Worm (Caenorhabditis elegans) whole organism, young adult: Measurements from ENCODE around the gene dmd-7.

Source experiments
- B0336.3 ChIP-seq: fragments of 200-800 bp; sonication (Bioruptor generic); IDR thresholded peaks from 2 replicates; pipeline ENCODE4 v1.3.6; 2022; ENCODE audit warnings: missing genetic modification characterization, missing compliant biosample characterization
- C17E4.6 ChIP-seq: fragments of 200-800 bp; sonication (Bioruptor generic); IDR thresholded peaks from 2 replicates; pipeline ENCODE4 v1.3.6; 2022; ENCODE audit warnings: missing genetic modification reagents, missing genetic modification characterization, missing compliant biosample characterization
- F22D6.2 ChIP-seq: sonication (generic microtip); optimal IDR thresholded peaks from 2 replicates; lab custom pipeline; 2016; ENCODE audit warnings: mild to moderate bottlenecking, missing genetic modification characterization, missing compliant biosample characterization
- F49E8.2 ChIP-seq: sonication (generic microtip); optimal IDR thresholded peaks from 3 replicates; lab custom pipeline; 2017; ENCODE audit warnings: missing genetic modification characterization, mild to moderate bottlenecking, missing compliant biosample characterization, antibody characterized with exemption, moderate library complexity; ENCODE audit not compliant: insufficient read depth
- K11D2.4 ChIP-seq: fragments of 200-800 bp; sonication (Bioruptor generic); IDR thresholded peaks from 2 replicates; pipeline ENCODE4 v1.3.6; 2022; ENCODE audit warnings: missing genetic modification reagents, missing genetic modification characterization, missing compliant biosample characterization
- Y67H2A.10 ChIP-seq: fragments of 200-800 bp; sonication (Bioruptor generic); conservative IDR thresholded peaks from 2 replicates; pipeline ENCODE4 v1.3.6; 2022; ENCODE audit warnings: missing genetic modification reagents, missing genetic modification characterization, missing compliant biosample characterization
- ZK185.1 ChIP-seq: sonication (generic microtip); optimal IDR thresholded peaks from 2 replicates; lab custom pipeline; 2016; ENCODE audit warnings: mild to moderate bottlenecking, missing genetic modification characterization, missing compliant biosample characterization; ENCODE audit not compliant: poor library complexity, severe bottlenecking
- atf-7 ChIP-seq: sonication (generic microtip); optimal IDR thresholded peaks from 2 replicates; lab custom pipeline; 2017; ENCODE audit warnings: mild to moderate bottlenecking, missing genetic modification characterization, missing compliant biosample characterization
- attf-5 ChIP-seq: fragments of 200-800 bp; sonication (Bioruptor generic); optimal IDR thresholded peaks from 2 replicates; lab custom pipeline; 2018; ENCODE audit warnings: mild to moderate bottlenecking, missing genetic modification characterization, missing compliant biosample characterization
- bed-1 ChIP-seq: fragments of 200-800 bp; sonication (Bioruptor generic); IDR thresholded peaks from 2 replicates; pipeline ENCODE4 v1.3.6; 2022; ENCODE audit warnings: missing genetic modification reagents, missing genetic modification characterization, missing compliant biosample characterization
- cebp-1 ChIP-seq, 2 experiments: fragments of 200-800 bp in 1 of 2; sonication (Bioruptor generic) in 1 of 2; sonication (generic microtip) in 1 of 2; IDR thresholded peaks in 1 of 2; optimal IDR thresholded peaks in 1 of 2; 2 replicates each; pipeline versions ENCODE4 v1.3.6 to Lab custom; 2017 to 2022; ENCODE audit warnings: missing compliant biosample characterization in 2 of 2, missing genetic modification characterization in 2 of 2, mild to moderate bottlenecking in 1 of 2, missing genetic modification reagents in 1 of 2, moderate library complexity in 1 of 2
- chd-7 ChIP-seq: sonication (generic microtip); optimal IDR thresholded peaks from 2 replicates; lab custom pipeline; 2016; ENCODE audit warnings: mild to moderate bottlenecking, missing genetic modification characterization, moderate library complexity, missing compliant biosample characterization
- egrh-3 ChIP-seq: fragments of 200-800 bp; sonication (Bioruptor generic); IDR thresholded peaks from 2 replicates; pipeline ENCODE4 v1.3.6; 2022; ENCODE audit warnings: missing genetic modification reagents, missing genetic modification characterization, missing compliant biosample characterization
- hlh-26 ChIP-seq: fragments of 200-800 bp; sonication (Bioruptor generic); conservative IDR thresholded peaks from 2 replicates; pipeline ENCODE4 v1.3.6; 2022; ENCODE audit warnings: missing genetic modification reagents, missing genetic modification characterization, missing compliant biosample characterization
- hmg-1.2 ChIP-seq: fragments of 200-800 bp; sonication (Bioruptor generic); IDR thresholded peaks from 2 replicates; pipeline ENCODE4 v1.3.6; 2022; ENCODE audit warnings: missing genetic modification reagents, missing genetic modification characterization, missing compliant biosample characterization
- hrde-1 ChIP-seq: sonication (generic microtip); optimal IDR thresholded peaks from 2 replicates; lab custom pipeline; 2016; ENCODE audit warnings: missing genetic modification characterization, mild to moderate bottlenecking, missing compliant biosample characterization, moderate library complexity, missing genotype, missing genetic modification reagents, borderline replicate concordance
- let-607 ChIP-seq, 2 experiments: fragments of 200-800 bp in 1 of 2; sonication (Bioruptor generic) in 1 of 2; sonication (generic microtip) in 1 of 2; optimal IDR thresholded peaks; 2 replicates each; lab custom pipeline; 2016 to 2018; ENCODE audit warnings: mild to moderate bottlenecking in 2 of 2, missing compliant biosample characterization in 2 of 2, missing genetic modification characterization in 2 of 2, moderate library complexity in 2 of 2, missing genotype in 1 of 2
- lin-35 ChIP-seq, 3 experiments: fragments of 150-350 bp in 2 of 3; sonication (generic microtip) in 1 of 3; optimal IDR thresholded peaks; 2 replicates each; lab custom pipeline; 2014 to 2018; ENCODE audit warnings: missing biosample characterization in 3 of 3, missing genetic modification characterization in 3 of 3, missing genetic modification reagents in 3 of 3
- lin-40 ChIP-seq: sonication (generic microtip); optimal IDR thresholded peaks from 2 replicates; lab custom pipeline; 2016; ENCODE audit warnings: missing genetic modification characterization, mild to moderate bottlenecking, missing compliant biosample characterization, missing genotype, missing genetic modification reagents
- lin-54 ChIP-seq: fragments of 200-800 bp; sonication (Bioruptor generic); optimal IDR thresholded peaks from 2 replicates; lab custom pipeline; 2018; ENCODE audit warnings: mild to moderate bottlenecking, missing genetic modification characterization, missing compliant biosample characterization
- lir-1 ChIP-seq: fragments of 200-800 bp; sonication (Bioruptor generic); conservative IDR thresholded peaks from 2 replicates; pipeline ENCODE4 v1.3.6; 2022; ENCODE audit warnings: missing genetic modification reagents, missing genetic modification characterization, missing compliant biosample characterization
- lsl-1 ChIP-seq: fragments of 200-800 bp; sonication (Bioruptor generic); optimal IDR thresholded peaks from 2 replicates; lab custom pipeline; 2018; ENCODE audit warnings: mild to moderate bottlenecking, missing genetic modification characterization, moderate library complexity, missing compliant biosample characterization
- lsy-27 ChIP-seq: sonication (generic microtip); optimal IDR thresholded peaks from 2 replicates; lab custom pipeline; 2017; ENCODE audit warnings: missing genetic modification characterization, mild to moderate bottlenecking, missing compliant biosample characterization, antibody characterized with exemption, missing genotype, borderline replicate concordance; ENCODE audit not compliant: insufficient read depth
- madf-10 ChIP-seq: sonication (generic microtip); optimal IDR thresholded peaks from 2 replicates; lab custom pipeline; 2016; ENCODE audit warnings: mild to moderate bottlenecking, missing genetic modification characterization, missing compliant biosample characterization
- madf-8 ChIP-seq: fragments of 200-800 bp; sonication (Bioruptor generic); conservative IDR thresholded peaks from 2 replicates; pipeline ENCODE4 v1.3.6; 2022; ENCODE audit warnings: missing genetic modification reagents, missing genetic modification characterization, missing compliant biosample characterization
- mcd-1 ChIP-seq: fragments of 200-800 bp; sonication (Bioruptor generic); IDR thresholded peaks from 2 replicates; pipeline ENCODE4 v1.3.6; 2022; ENCODE audit warnings: missing genetic modification reagents, missing genetic modification characterization, missing compliant biosample characterization
- nhr-80 ChIP-seq: sonication (generic microtip); optimal IDR thresholded peaks from 2 replicates; lab custom pipeline; 2016; ENCODE audit warnings: missing genetic modification characterization, missing compliant biosample characterization
- nhr-90 ChIP-seq: sonication (generic microtip); optimal IDR thresholded peaks from 2 replicates; lab custom pipeline; 2016; ENCODE audit warnings: missing genotype, mild to moderate bottlenecking, missing genetic modification characterization, missing compliant biosample characterization
- repo-1 ChIP-seq: sonication (generic microtip); optimal IDR thresholded peaks from 2 replicates; lab custom pipeline; 2017; ENCODE audit warnings: mild to moderate bottlenecking, missing genetic modification characterization, missing compliant biosample characterization
- rpc-1 ChIP-seq, 2 experiments: fragments of 150-350 bp in 1 of 2; sonication (generic microtip) in 1 of 2; optimal IDR thresholded peaks; 2 replicates each; lab custom pipeline; 2014 to 2018; ENCODE audit warnings: missing biosample characterization in 1 of 2, missing genetic modification characterization in 1 of 2, missing genetic modification reagents in 1 of 2, missing genotype in 1 of 2
- snpc-4 ChIP-seq, 5 experiments: fragments of 150-350 bp in 1 of 5; sonication (generic microtip) in 4 of 5; optimal IDR thresholded peaks; 2 replicates each; lab custom pipeline; 2014 to 2018; ENCODE audit warnings: missing genetic modification characterization in 5 of 5, missing biosample characterization in 3 of 5, antibody characterized with exemption in 2 of 5, mild to moderate bottlenecking in 2 of 5, missing compliant biosample characterization in 2 of 5, missing genotype in 2 of 5, moderate library complexity in 2 of 5, missing genetic modification reagents in 1 of 5
- somi-1 ChIP-seq: fragments of 200-800 bp; sonication (Bioruptor generic); optimal IDR thresholded peaks from 2 replicates; lab custom pipeline; 2018; ENCODE audit warnings: mild to moderate bottlenecking, missing genetic modification characterization, missing compliant biosample characterization
- sptf-2 ChIP-seq: fragments of 200-800 bp; sonication (Bioruptor generic); optimal IDR thresholded peaks from 2 replicates; lab custom pipeline; 2018; ENCODE audit warnings: mild to moderate bottlenecking, missing genetic modification characterization, missing compliant biosample characterization
- tbp1 ChIP-seq: fragments of 200-800 bp; sonication (Bioruptor generic); optimal IDR thresholded peaks from 2 replicates; lab custom pipeline; 2018; ENCODE audit warnings: mild to moderate bottlenecking, missing genetic modification characterization, missing compliant biosample characterization
- unc-130 ChIP-seq: sonication (generic microtip); optimal IDR thresholded peaks from 2 replicates; lab custom pipeline; 2016; ENCODE audit warnings: missing genetic modification reagents, missing genetic modification characterization, missing compliant biosample characterization
- unc-62 ChIP-seq: fragments of 150-350 bp; optimal IDR thresholded peaks from 2 replicates; lab custom pipeline; 2014; ENCODE audit warnings: missing biosample characterization, missing genetic modification reagents, missing genetic modification characterization
- xnd-1 ChIP-seq: sonication (generic microtip); optimal IDR thresholded peaks from 2 replicates; lab custom pipeline; 2016; ENCODE audit warnings: missing genotype, missing genetic modification reagents, missing genetic modification characterization, missing compliant biosample characterization
- zim-3 ChIP-seq: sonication (generic microtip); optimal IDR thresholded peaks from 2 replicates; lab custom pipeline; 2017; ENCODE audit warnings: mild to moderate bottlenecking, missing genetic modification characterization, moderate library complexity, missing compliant biosample characterization
- ztf-18 ChIP-seq: sonication (generic microtip); optimal IDR thresholded peaks from 2 replicates; lab custom pipeline; 2016; ENCODE audit warnings: missing genotype, mild to moderate bottlenecking, missing genetic modification characterization, missing compliant biosample characterization
- ztf-6 ChIP-seq: fragments of 200-800 bp; sonication (Bioruptor generic); IDR thresholded peaks from 2 replicates; pipeline ENCODE4 v1.3.6; 2022; ENCODE audit warnings: missing genetic modification reagents, missing genetic modification characterization, missing compliant biosample characterization

dmd-7 gene

ce11 chrV:6228400-6228895 lies 18.3 kb upstream of the dmd-7 start (continued):
- no peak for TF ChIP-seq hlh-26 (GFP tag; lab: Robert Waterston, UW)
- TF ChIP-seq madf-10, result peak; percentile 92
- TF ChIP-seq lin-54 (GFP tag; lab: Kevin White, UChicago), result peak; percentile 6
- no peak for TF ChIP-seq ztf-6 (GFP tag; lab: Robert Waterston, UW)
- 0 out of 2 replicates have a peak, but pooled peaks have one; percentile 42 for TF ChIP-seq cebp-1 (GFP tag; IDR thresholded peaks at IDR 0.05; lab: Robert Waterston, UW)
- TF ChIP-seq cebp-1 (tag; optimal IDR thresholded peaks at IDR 0.05; lab: Kevin White, UChicago), result peak; percentile 4
- no peak for TF ChIP-seq snpc-4 (GFP tag; optimal IDR thresholded peaks at IDR 0.05; lab: Kevin White, UChicago)
- no peak for TF ChIP-seq snpc-4 (tag; optimal IDR thresholded peaks at IDR 0.05; lab: Kevin White, UChicago)
- TF ChIP-seq C17E4.6 (GFP tag; lab: Robert Waterston, UW), result no peak
- no peak for TF ChIP-seq egrh-3 (GFP tag; lab: Robert Waterston, UW)
- TF ChIP-seq xnd-1 (tag; lab: Kevin White, UChicago), result no peak
- TF ChIP-seq unc-130 (GFP tag; lab: Kevin White, UChicago), result no peak
- TF ChIP-seq madf-8, result no peak
- TF ChIP-seq repo-1 (tag; lab: Kevin White, UChicago), result no peak
- no peak for TF ChIP-seq hrde-1 (tag; lab: Kevin White, UChicago)
- no peak for TF ChIP-seq attf-5 (GFP tag; lab: Kevin White, UChicago)
- TF ChIP-seq, all 124 proteins: peak for 14

- peak; percentile 41 for TF ChIP-seq ZK185.1 (tag; lab: Kevin White, UChicago)
- TF ChIP-seq zim-3, result peak; percentile 60
- no peak for TF ChIP-seq bed-1
- TF ChIP-seq lin-35 (GFP tag; optimal IDR thresholded peaks at IDR 0.05; lab: Kevin White, UChicago), result peak in 1 of 3 experiments; percentile 0
- TF ChIP-seq F49E8.2 (tag; lab: Kevin White, UChicago), result no peak
- no peak for TF ChIP-seq sptf-2
These were observed 17.7 kb upstream of the dmd-7 start for ce11 chrV:6228920-6229456.

- TF ChIP-seq K11D2.4 (peak; percentile 53), tbp1 (GFP tag; lab: Kevin White, UChicago) (peak; percentile 39), lin-40 (tag; lab: Kevin White, UChicago) (peak; percentile 80), unc-62 (GFP tag; lab: Kevin White, UChicago) (peak; percentile 65), mcd-1 (no peak), lsl-1 (peak; percentile 11), lin-54 (GFP tag; lab: Kevin White, UChicago) (no peak), lir-1 (GFP tag; lab: Robert Waterston, UW) (0 out of 2 replicates have a peak, but pooled peaks have one; percentile 32), nhr-80 (tag; lab: Kevin White, UChicago) (peak; percentile 98), let-607 (tag; optimal IDR thresholded peaks at IDR 0.05; lab: Kevin White, UChicago) (peak; percentile 11 to 80), cebp-1 (GFP tag; IDR thresholded peaks at IDR 0.05; lab: Robert Waterston, UW) (no peak), cebp-1 (tag; optimal IDR thresholded peaks at IDR 0.05; lab: Kevin White, UChicago) (peak; percentile 67), somi-1 (GFP tag; lab: Kevin White, UChicago) (peak; percentile 83), Y67H2A.10 (no peak), chd-7 (peak; percentile 65), B0336.3 (peak; percentile 62; the same call in 1 of the 2 replicates), nhr-90 (tag; lab: Kevin White, UChicago) (peak; percentile 66), rpc-1 (optimal IDR thresholded peaks at IDR 0.05; lab: Kevin White, UChicago) (no peak), rpc-1 (tag; optimal IDR thresholded peaks at IDR 0.05; lab: Kevin White, UChicago) (no peak), ztf-18 (tag; lab: Kevin White, UChicago) (peak; percentile 1), F22D6.2 (tag; lab: Kevin White, UChicago) (peak; percentile 78), hmg-1.2 (GFP tag; lab: Robert Waterston, UW) (peak; percentile 26; the same call in 1 of the 2 replicates), snpc-4 (GFP tag; optimal IDR thresholded peaks at IDR 0.05; lab: Kevin White, UChicago) (no peak), snpc-4 (tag; optimal IDR thresholded peaks at IDR 0.05; lab: Kevin White, UChicago) (peak in 3 of 4 experiments; percentile 35 to 54 (median 53)), madf-10 (peak; percentile 97), atf-7 (tag; lab: Kevin White, UChicago) (peak; percentile 87), lsy-27 (tag; lab: Kevin White, UChicago) (peak; percentile 38), attf-5 (GFP tag; lab: Kevin White, UChicago) (peak; percentile 55)
These were observed 17.2 kb upstream of the dmd-7 start for ce11 chrV:6229457-6229949.
